Fruit fly (Drosophila melanogaster): ENCODE results near the gene CG14207.

DNA sequence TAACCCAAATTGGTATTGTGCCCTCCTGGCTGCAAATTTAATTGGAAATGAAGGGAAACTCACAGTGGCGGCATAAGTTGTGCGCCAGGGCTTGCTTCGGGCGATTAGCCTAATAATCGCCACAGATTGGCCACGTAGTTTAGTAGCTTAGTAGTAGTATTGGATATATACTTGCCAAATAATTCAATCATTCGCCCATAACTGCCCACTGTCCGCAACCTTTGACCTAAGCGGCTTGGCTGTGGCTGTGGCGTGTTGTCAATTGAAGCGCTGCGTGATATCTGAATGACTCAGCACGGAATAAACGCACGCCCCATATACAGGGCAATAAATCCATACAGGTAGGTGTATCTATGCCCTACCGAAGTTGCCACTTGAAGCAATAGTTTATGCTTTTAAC, 2.0 kb downstream of the CG14207 start:
- TF ChIP-seq Gug (GFP tag; IDR thresholded peaks at IDR 0.05) (no peak), CG6854 (GFP tag; optimal IDR thresholded peaks at IDR 0.05) (no peak), CG10631 (GFP tag; optimal IDR thresholded peaks at IDR 0.05) (no peak), fkh (GFP tag; optimal IDR thresholded peaks at IDR 0.05) (no peak), CG4318 (GFP tag; optimal IDR thresholded peaks at IDR 0.05) (no peak), CG11762 (GFP tag; optimal IDR thresholded peaks at IDR 0.05; ENCODE audit: insufficient read depth) (no peak), OdsH (GFP tag; optimal IDR thresholded peaks at IDR 0.05) (no peak), CG10669 (GFP tag; optimal IDR thresholded peaks at IDR 0.05) (no peak), CG6163 (GFP tag; IDR thresholded peaks at IDR 0.05) (no peak), lz (GFP tag; optimal IDR thresholded peaks at IDR 0.05) (no peak), CG3032 (tag; optimal IDR thresholded peaks at IDR 0.05) (no peak), net (GFP tag; optimal IDR thresholded peaks at IDR 0.05) (no peak)
